Worm (Caenorhabditis elegans) whole organism, mixed stage, embryonic: Measurements from ENCODE around the gene gei-3.

Experiments
- elt-1 ChIP-seq: sonication (generic microtip); optimal IDR thresholded peaks from 2 replicates; lab custom pipeline; 2017; ENCODE audit warnings: missing genetic modification characterization, mild to moderate bottlenecking, missing compliant biosample characterization, antibody characterized with exemption, moderate library complexity, borderline replicate concordance; ENCODE audit not compliant: insufficient read depth
- elt-3 ChIP-seq: fragments of 150-350 bp; optimal IDR thresholded peaks from 2 replicates; lab custom pipeline; 2014; ENCODE audit warnings: missing biosample characterization, missing genetic modification characterization
- lin-13 ChIP-seq: fragments of 150-350 bp; optimal IDR thresholded peaks from 2 replicates; lab custom pipeline; 2014; ENCODE audit warnings: missing biosample characterization, missing genetic modification characterization
- nhr-12 ChIP-seq: fragments of 150-350 bp; optimal IDR thresholded peaks from 2 replicates; lab custom pipeline; 2014; ENCODE audit warnings: missing biosample characterization, missing genetic modification characterization
- nhr-2 ChIP-seq: fragments of 150-350 bp; optimal IDR thresholded peaks from 2 replicates; lab custom pipeline; 2014; ENCODE audit warnings: missing biosample characterization, missing genetic modification characterization
- pha-4 ChIP-seq: fragments of 150-350 bp; optimal IDR thresholded peaks from 2 replicates; lab custom pipeline; 2018; ENCODE audit warnings: missing biosample characterization, missing genetic modification reagents, missing genetic modification characterization
- snpc-4 ChIP-seq: fragments of 150-350 bp; optimal IDR thresholded peaks from 2 replicates; lab custom pipeline; 2014; ENCODE audit warnings: missing biosample characterization, missing genetic modification characterization
- unc-62 ChIP-seq: fragments of 150-350 bp; optimal IDR thresholded peaks from 2 replicates; lab custom pipeline; 2014; ENCODE audit warnings: missing biosample characterization, missing genetic modification reagents, missing genetic modification characterization
- ztf-11 ChIP-seq: fragments of 150-350 bp; optimal IDR thresholded peaks from 2 replicates; lab custom pipeline; 2014; ENCODE audit warnings: missing biosample characterization, missing genetic modification characterization

DNA sequence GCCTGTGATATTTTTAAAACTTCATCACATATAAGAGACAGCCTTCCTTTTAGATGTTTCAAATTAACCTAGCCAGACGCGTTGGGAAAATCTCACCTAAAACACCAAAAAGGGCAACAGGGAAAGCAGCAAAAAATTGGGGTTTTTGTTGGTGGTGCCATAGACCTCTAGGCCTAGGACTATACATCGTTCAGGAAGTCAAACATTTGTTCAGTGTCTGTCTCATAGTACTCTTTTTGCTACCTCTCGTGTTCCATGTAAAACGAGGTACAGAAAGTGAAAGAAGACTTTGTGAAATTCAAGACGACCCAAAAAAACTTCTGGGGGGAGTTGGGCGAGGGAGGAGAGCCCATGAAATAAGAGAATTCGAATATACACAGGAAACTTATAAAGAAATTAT is 15.6 kb upstream of the gei-3 start:
- TF ChIP-seq snpc-4 (no peak), unc-62 (GFP tag; lab: Kevin White, UChicago) (no peak), elt-1 (tag; lab: Kevin White, UChicago) (no peak), pha-4 (tag; lab: Kevin White, UChicago) (no peak), ztf-11 (tag; lab: Kevin White, UChicago) (no peak), nhr-12 (tag; lab: Kevin White, UChicago) (no peak), elt-3 (tag; lab: Kevin White, UChicago) (no peak), nhr-2 (tag; lab: Kevin White, UChicago) (no peak), lin-13 (no peak)
